Worm (Caenorhabditis elegans) whole organism, early embryonic: Measurements from ENCODE around the gene B0395.3.
A peak's percentile ranks its signal among the peaks of the same experiment; 100 is the strongest.

Experiments
- B0310.2 ChIP-seq: sonication (generic microtip); optimal IDR thresholded peaks from 2 replicates; lab custom pipeline; 2016; ENCODE audit warnings: mild to moderate bottlenecking, missing genetic modification characterization, missing compliant biosample characterization
- F13C5.2 ChIP-seq: sonication (generic microtip); optimal IDR thresholded peaks from 2 replicates; lab custom pipeline; 2017; ENCODE audit warnings: mild to moderate bottlenecking, missing genetic modification characterization, inconsistent platforms, missing compliant biosample characterization
- aly-1 ChIP-seq: sonication (generic microtip); optimal IDR thresholded peaks from 2 replicates; lab custom pipeline; 2016; ENCODE audit warnings: missing genetic modification characterization, missing compliant biosample characterization
- ama-1 ChIP-seq: fragments of 150-350 bp; optimal IDR thresholded peaks from 2 replicates; lab custom pipeline; 2014
- ceh-13 ChIP-seq: fragments of 200-800 bp; sonication (Bioruptor generic); optimal IDR thresholded peaks from 2 replicates; lab custom pipeline; 2018; ENCODE audit warnings: mild to moderate bottlenecking, missing genetic modification characterization, missing compliant biosample characterization
- ceh-36 ChIP-seq: sonication (generic microtip); optimal IDR thresholded peaks from 2 replicates; lab custom pipeline; 2016; ENCODE audit warnings: missing genetic modification characterization, inconsistent platforms, missing compliant biosample characterization
- ets-7 ChIP-seq: sonication (generic microtip); optimal IDR thresholded peaks from 2 replicates; lab custom pipeline; 2016; ENCODE audit warnings: missing genotype, missing genetic modification characterization, missing compliant biosample characterization
- flt-1 ChIP-seq: fragments of 200-800 bp; sonication (Bioruptor generic); IDR thresholded peaks from 2 replicates; pipeline ENCODE4 v1.3.6; 2022; ENCODE audit warnings: missing genetic modification characterization, missing compliant biosample characterization
- hmbx-1 ChIP-seq: sonication (generic microtip); optimal IDR thresholded peaks from 2 replicates; lab custom pipeline; 2016; ENCODE audit warnings: mild to moderate bottlenecking, missing genetic modification characterization, missing compliant biosample characterization
- hmg-4 ChIP-seq: fragments of 200-800 bp; sonication (Bioruptor generic); optimal IDR thresholded peaks from 2 replicates; lab custom pipeline; 2018; ENCODE audit warnings: mild to moderate bottlenecking, missing genetic modification characterization, missing compliant biosample characterization
- hnd-1 ChIP-seq: sonication (generic microtip); optimal IDR thresholded peaks from 2 replicates; lab custom pipeline; 2016; ENCODE audit warnings: missing genetic modification characterization, missing compliant biosample characterization
- pes-1 ChIP-seq: fragments of 200-800 bp; sonication (Bioruptor generic); IDR thresholded peaks from 2 replicates; pipeline ENCODE4 v1.3.6; 2022; ENCODE audit warnings: missing genetic modification reagents, missing genetic modification characterization, missing compliant biosample characterization
- scrt-1 ChIP-seq: fragments of 200-800 bp; sonication (Bioruptor generic); IDR thresholded peaks from 2 replicates; pipeline ENCODE4 v1.3.6; 2022; ENCODE audit warnings: missing genetic modification characterization, missing compliant biosample characterization
- sea-1 ChIP-seq: fragments of 200-800 bp; sonication (Bioruptor generic); conservative IDR thresholded peaks from 2 replicates; pipeline ENCODE4 v1.3.6; 2022; ENCODE audit warnings: missing genetic modification characterization, missing compliant biosample characterization
- tbx-11 ChIP-seq: fragments of 200-800 bp; sonication (Bioruptor generic); IDR thresholded peaks from 2 replicates; pipeline ENCODE4 v1.3.6; 2022; ENCODE audit warnings: missing genetic modification characterization, missing compliant biosample characterization
- tbx-37 ChIP-seq: fragments of 200-800 bp; sonication (Bioruptor generic); conservative IDR thresholded peaks from 2 replicates; pipeline ENCODE4 v1.3.6; 2022; ENCODE audit warnings: missing genetic modification reagents, missing genetic modification characterization, missing compliant biosample characterization
- tra-4 ChIP-seq: sonication (generic microtip); optimal IDR thresholded peaks from 2 replicates; lab custom pipeline; 2017; ENCODE audit warnings: missing genetic modification characterization, missing compliant biosample characterization

B0395.3 gene

DNA sequence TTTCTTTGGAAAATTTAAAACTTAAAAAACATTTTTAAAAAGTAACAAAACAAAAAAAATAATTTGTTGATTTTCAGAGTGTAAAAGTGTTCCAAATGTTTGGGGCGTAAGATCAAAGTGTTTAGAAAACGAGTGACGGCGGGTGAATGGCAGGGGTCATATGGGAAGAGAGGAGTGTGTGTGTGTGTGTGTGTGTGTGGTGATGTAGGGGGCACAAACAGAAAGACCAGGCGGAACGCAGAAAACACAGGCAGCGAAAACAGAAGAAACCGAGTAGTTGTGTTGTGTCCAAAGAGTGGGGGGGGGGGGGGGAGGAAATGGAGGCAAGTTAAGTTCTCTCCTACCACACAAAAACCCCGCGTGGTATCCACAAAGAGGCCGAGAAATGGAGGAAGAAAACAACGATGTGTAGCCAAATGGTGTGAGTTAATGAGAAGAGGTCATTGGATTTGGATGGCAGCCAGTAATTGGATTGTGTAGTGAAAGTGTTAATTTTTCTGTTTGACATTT is at the start of gene B0395.3:
Gene B0395.3, minus strand, starts transcription at position 51 of the 510 bp plus-strand sequence.
- TF ChIP-seq tra-4, result no peak
- peak; percentile 42; the same call in 1 of the 2 replicates for TF ChIP-seq pes-1 (GFP tag; lab: Robert Waterston, UW)
- TF ChIP-seq hnd-1 (tag; lab: Kevin White, UChicago), result no peak
- no peak for TF ChIP-seq tbx-11 (GFP tag; lab: Robert Waterston, UW)
- no peak for TF ChIP-seq flt-1 (GFP tag; lab: Robert Waterston, UW)
- TF ChIP-seq B0310.2 (tag; lab: Kevin White, UChicago), result no peak
- no peak for TF ChIP-seq ama-1 (lab: Kevin White, UChicago)
- TF ChIP-seq sea-1 (GFP tag; lab: Robert Waterston, UW), result 0 out of 2 replicates have a peak, but pooled peaks have one; percentile 22
- no peak for TF ChIP-seq scrt-1 (GFP tag; lab: Robert Waterston, UW)
- peak; percentile 2 for TF ChIP-seq aly-1 (tag; lab: Kevin White, UChicago)
- peak; percentile 36 for TF ChIP-seq ceh-36 (tag; lab: Kevin White, UChicago)
- TF ChIP-seq hmbx-1, result no peak
- TF ChIP-seq F13C5.2, result peak; percentile 15
- peak; percentile 84 for TF ChIP-seq hmg-4 (GFP tag; lab: Kevin White, UChicago)
- no peak for TF ChIP-seq tbx-37 (GFP tag; lab: Robert Waterston, UW)
- no peak for TF ChIP-seq ets-7 (tag; lab: Kevin White, UChicago)
- no peak for TF ChIP-seq ceh-13

DNA sequence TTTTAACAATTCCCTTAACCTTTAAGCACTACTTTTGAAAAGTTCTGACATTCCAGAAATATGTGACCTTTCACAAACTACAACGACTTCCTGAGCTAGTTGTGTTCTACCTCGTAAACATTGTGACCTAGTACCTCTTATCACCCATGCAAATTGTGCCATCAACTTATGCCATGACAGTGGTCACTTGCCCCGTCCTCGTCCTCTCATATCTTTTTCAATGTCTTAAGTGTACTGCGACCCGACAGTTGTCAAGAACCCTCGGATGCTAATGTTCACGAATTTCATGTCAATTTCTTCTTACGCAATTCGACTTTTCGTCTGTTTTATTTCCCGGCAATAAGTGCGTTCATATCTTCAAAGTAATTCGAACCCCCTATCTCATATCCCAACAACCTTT is 47.8 kb upstream of the B0395.3 start:
- TF ChIP-seq aly-1 (tag; lab: Kevin White, UChicago) (no peak), hmg-4 (GFP tag; lab: Kevin White, UChicago) (no peak), ets-7 (tag; lab: Kevin White, UChicago) (no peak), ama-1 (lab: Kevin White, UChicago) (no peak), B0310.2 (tag; lab: Kevin White, UChicago) (no peak), flt-1 (GFP tag; lab: Robert Waterston, UW) (no peak), F13C5.2 (no peak), scrt-1 (GFP tag; lab: Robert Waterston, UW) (no peak), sea-1 (GFP tag; lab: Robert Waterston, UW) (no peak), hnd-1 (tag; lab: Kevin White, UChicago) (no peak), ceh-13 (no peak), tra-4 (no peak), tbx-11 (GFP tag; lab: Robert Waterston, UW) (no peak), ceh-36 (tag; lab: Kevin White, UChicago) (no peak)

DNA sequence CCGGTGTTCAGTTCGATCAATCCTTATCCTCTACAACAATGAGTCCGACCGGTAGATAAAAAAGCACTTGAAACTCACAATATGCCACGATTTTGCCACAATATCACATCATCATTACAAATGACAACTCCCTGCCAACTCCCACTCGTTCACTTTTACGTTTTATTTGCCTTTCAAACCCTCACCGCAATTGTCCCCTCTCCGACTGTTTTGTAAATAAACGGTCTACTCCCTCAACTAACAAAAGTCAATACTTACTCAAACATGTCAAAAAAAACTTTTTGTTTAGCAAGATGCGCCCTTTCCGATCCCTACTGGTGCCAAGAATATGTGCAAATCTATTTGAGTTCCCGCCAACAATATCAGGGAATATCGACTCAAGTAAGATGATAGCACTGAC is 45.0 kb upstream of the B0395.3 start, which contains the start of gene C30F2.2:
Gene C30F2.2, minus strand, starts transcription at position 122 of the 400 bp plus-strand sequence.
- TF ChIP-seq aly-1 (tag; lab: Kevin White, UChicago) (no peak), flt-1 (GFP tag; lab: Robert Waterston, UW) (no peak), sea-1 (GFP tag; lab: Robert Waterston, UW) (no peak), tbx-37 (GFP tag; lab: Robert Waterston, UW) (no peak), hmbx-1 (no peak), hnd-1 (tag; lab: Kevin White, UChicago) (no peak), tra-4 (no peak), scrt-1 (GFP tag; lab: Robert Waterston, UW) (no peak), ets-7 (tag; lab: Kevin White, UChicago) (no peak), ceh-36 (tag; lab: Kevin White, UChicago) (no peak), pes-1 (GFP tag; lab: Robert Waterston, UW) (no peak), ceh-13 (no peak), B0310.2 (tag; lab: Kevin White, UChicago) (no peak), F13C5.2 (no peak), ama-1 (lab: Kevin White, UChicago) (no peak), hmg-4 (GFP tag; lab: Kevin White, UChicago) (no peak), tbx-11 (GFP tag; lab: Robert Waterston, UW) (no peak)

DNA sequence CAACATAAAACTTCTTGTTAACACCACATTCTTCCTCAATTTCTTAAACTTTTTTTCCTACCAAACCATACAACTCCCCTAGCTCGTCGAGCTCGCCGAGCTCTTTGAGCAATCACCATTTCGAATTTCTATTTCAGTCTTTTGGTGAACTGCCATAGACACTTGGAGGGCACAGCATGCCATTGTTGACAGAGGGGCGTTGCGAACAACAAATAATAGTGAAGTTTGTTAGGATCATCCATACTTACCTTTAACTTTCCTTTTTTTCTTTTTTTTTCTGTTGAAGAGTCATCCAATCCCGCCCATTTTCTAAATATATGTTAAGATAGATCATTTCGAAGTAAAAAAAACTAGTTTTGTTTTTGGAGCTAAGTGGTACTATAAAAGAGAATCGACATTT is 42.0 kb upstream of the B0395.3 start, which contains the start of gene idpp-14:
Gene idpp-14, plus strand, starts transcription at position 324 of the 400 bp plus-strand sequence.
- TF ChIP-seq scrt-1 (GFP tag; lab: Robert Waterston, UW) (no peak), hmbx-1 (no peak), tbx-37 (GFP tag; lab: Robert Waterston, UW) (no peak), hnd-1 (tag; lab: Kevin White, UChicago) (no peak), B0310.2 (tag; lab: Kevin White, UChicago) (no peak), pes-1 (GFP tag; lab: Robert Waterston, UW) (no peak), hmg-4 (GFP tag; lab: Kevin White, UChicago) (no peak), flt-1 (GFP tag; lab: Robert Waterston, UW) (no peak), ets-7 (tag; lab: Kevin White, UChicago) (no peak), sea-1 (GFP tag; lab: Robert Waterston, UW) (no peak), ceh-36 (tag; lab: Kevin White, UChicago) (no peak), tra-4 (no peak), tbx-11 (GFP tag; lab: Robert Waterston, UW) (no peak), ceh-13 (no peak)

DNA sequence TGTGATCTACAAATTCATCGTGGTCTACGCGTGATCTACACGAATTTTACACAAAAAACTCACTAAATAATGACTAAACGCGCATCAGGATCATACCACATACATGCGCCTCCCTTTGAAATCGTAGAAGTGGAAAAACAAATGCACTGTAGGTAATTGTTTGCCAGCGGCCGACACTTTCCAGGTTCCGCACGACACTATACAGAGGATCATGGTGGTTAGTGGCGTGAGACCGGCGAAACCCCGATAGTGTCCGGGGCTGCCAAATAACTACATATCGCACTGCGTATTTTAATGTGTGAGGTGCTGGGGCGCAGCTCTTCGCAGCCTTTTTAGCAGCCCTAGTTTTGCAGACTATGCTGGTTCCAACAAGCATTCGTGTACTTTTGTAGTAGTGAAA is 38.6 kb upstream of the B0395.3 start:
- TF ChIP-seq flt-1 (GFP tag; lab: Robert Waterston, UW) (no peak), sea-1 (GFP tag; lab: Robert Waterston, UW) (no peak), tbx-37 (GFP tag; lab: Robert Waterston, UW) (no peak), ceh-13 (no peak), ama-1 (lab: Kevin White, UChicago) (no peak), hnd-1 (tag; lab: Kevin White, UChicago) (no peak), hmbx-1 (no peak), aly-1 (tag; lab: Kevin White, UChicago) (no peak), B0310.2 (tag; lab: Kevin White, UChicago) (no peak), hmg-4 (GFP tag; lab: Kevin White, UChicago) (no peak), ets-7 (tag; lab: Kevin White, UChicago) (no peak), ceh-36 (tag; lab: Kevin White, UChicago) (no peak), F13C5.2 (no peak), tra-4 (no peak), pes-1 (GFP tag; lab: Robert Waterston, UW) (no peak), scrt-1 (GFP tag; lab: Robert Waterston, UW) (no peak), tbx-11 (GFP tag; lab: Robert Waterston, UW) (no peak)

DNA sequence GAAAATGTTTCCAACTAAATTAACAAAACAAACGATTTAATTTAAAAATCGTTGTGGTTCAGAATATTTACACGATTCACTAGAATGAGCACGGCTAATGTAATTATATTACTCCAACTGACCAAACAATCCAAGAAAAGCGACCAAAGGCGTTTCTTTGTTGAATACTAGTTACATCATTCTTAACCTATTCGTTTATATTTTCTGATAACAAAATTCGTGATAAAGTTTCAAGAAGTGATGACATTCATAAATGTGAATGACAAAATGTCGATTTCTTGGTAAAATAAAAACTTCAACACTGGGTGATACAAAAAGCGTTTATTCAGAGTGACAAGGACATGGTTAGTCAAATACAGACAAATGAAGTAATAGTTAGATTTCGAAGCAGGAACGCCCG is 36.4 kb upstream of the B0395.3 start, which contains the start of gene C30F2.4:
Gene C30F2.4, minus strand, starts transcription at position 101 of the 400 bp plus-strand sequence.
- no peak for TF ChIP-seq hmbx-1
- no peak for TF ChIP-seq hnd-1 (tag; lab: Kevin White, UChicago)
- no peak for TF ChIP-seq hmg-4 (GFP tag; lab: Kevin White, UChicago)
- TF ChIP-seq tbx-11 (GFP tag; lab: Robert Waterston, UW), result no peak
- no peak for TF ChIP-seq pes-1 (GFP tag; lab: Robert Waterston, UW)
- TF ChIP-seq flt-1 (GFP tag; lab: Robert Waterston, UW), result no peak
- no peak for TF ChIP-seq scrt-1 (GFP tag; lab: Robert Waterston, UW)
- TF ChIP-seq aly-1 (tag; lab: Kevin White, UChicago), result no peak
- TF ChIP-seq ceh-13, result no peak
- no peak for TF ChIP-seq ama-1 (lab: Kevin White, UChicago)
- TF ChIP-seq ets-7 (tag; lab: Kevin White, UChicago), result no peak
- no peak for TF ChIP-seq tbx-37 (GFP tag; lab: Robert Waterston, UW)
